Worm (Caenorhabditis elegans) whole organism, midembryonic: ENCODE results near the gene R02F2.7.
A peak's percentile ranks its signal among the peaks of the same experiment; 100 is the strongest.

Experiments
- ztf-23 ChIP-seq: fragments of 200-800 bp; sonication (Bioruptor generic); IDR thresholded peaks from 2 replicates; pipeline ENCODE4 v1.3.6; 2022; ENCODE audit warnings: missing genetic modification reagents, missing genetic modification characterization, missing compliant biosample characterization
- ztf-29 ChIP-seq: fragments of 200-800 bp; sonication (Bioruptor generic); IDR thresholded peaks from 2 replicates; pipeline ENCODE4 v1.3.6; 2022; ENCODE audit warnings: missing genetic modification reagents, missing genetic modification characterization, missing compliant biosample characterization

DNA sequence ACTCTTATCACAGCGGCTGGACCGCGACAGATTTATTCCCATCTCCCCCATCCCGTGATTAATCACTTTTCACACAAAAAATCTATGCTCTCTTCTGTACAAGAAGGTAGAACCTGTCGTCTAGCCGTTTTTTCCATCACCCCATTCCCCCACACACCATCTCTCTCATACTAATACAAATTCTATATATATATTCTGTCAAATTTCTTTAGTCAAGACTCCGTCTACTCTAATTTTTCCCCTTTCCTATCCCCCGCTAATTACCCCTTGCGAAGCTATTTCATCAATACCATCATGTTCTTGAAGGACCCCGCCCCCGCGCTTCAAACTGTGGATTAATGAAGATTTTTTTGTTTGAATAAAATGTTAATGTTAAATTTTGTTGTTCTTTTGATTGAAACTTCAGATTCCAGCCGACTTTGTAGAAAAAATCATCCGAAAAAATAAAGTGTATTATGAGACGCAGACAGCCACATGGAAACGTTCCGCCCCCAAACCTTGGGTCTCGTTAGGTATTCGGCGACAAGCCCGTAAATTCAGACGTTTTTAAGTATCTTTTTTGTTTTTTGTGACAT, 22.5 kb upstream of the R02F2.7 start:
- TF ChIP-seq ztf-29 (GFP tag; lab: Robert Waterston, UW) (no peak), ztf-23 (GFP tag; lab: Robert Waterston, UW) (0 out of 2 replicates have a peak, but pooled peaks have one; percentile 52)
